Fruit fly (Drosophila melanogaster): ENCODE measurements around the gene cert.

Gene cert

dm6 chr3L:8295227-8295626, 5.6 kb upstream of the cert start, which contains the start of gene CG7201:
Gene CG7201 (minus strand): TSS chr3L:8295327.
- TF ChIP-seq CG11294 (GFP tag; IDR thresholded peaks at IDR 0.05) (no peak), Eip78C (GFP tag) (peak; percentile 25)

- TF ChIP-seq topi (GFP tag; optimal IDR thresholded peaks at IDR 0.05) (peak; percentile 29), CG6792 (GFP tag; optimal IDR thresholded peaks at IDR 0.05) (no peak), CG6854 (GFP tag; optimal IDR thresholded peaks at IDR 0.05) (no peak), Blimp-1 (GFP tag; optimal IDR thresholded peaks at IDR 0.05) (no peak), dsx (GFP tag; optimal IDR thresholded peaks at IDR 0.05; ENCODE audit: poor library complexity, severe bottlenecking) (no peak), fkh (GFP tag; optimal IDR thresholded peaks at IDR 0.05) (no peak), esn (GFP tag; optimal IDR thresholded peaks at IDR 0.05) (peak; percentile 28), CG9139 (GFP tag; optimal IDR thresholded peaks at IDR 0.05) (no peak), svp (GFP tag) (peak; percentile 70), lz (GFP tag; optimal IDR thresholded peaks at IDR 0.05) (peak; percentile 4), salr (GFP tag; optimal IDR thresholded peaks at IDR 0.05) (no peak), Hr4 (GFP tag; optimal IDR thresholded peaks at IDR 0.05) (no peak), CG31627 (GFP tag; optimal IDR thresholded peaks at IDR 0.05) (peak; percentile 2), Hr39 (GFP tag; optimal IDR thresholded peaks at IDR 0.05) (peak; percentile 20), Smox (GFP tag; optimal IDR thresholded peaks at IDR 0.05) (peak; percentile 14), CG11294 (GFP tag; IDR thresholded peaks at IDR 0.05) (no peak), Met (GFP tag; optimal IDR thresholded peaks at IDR 0.05) (peak; percentile 40)
Observed at dm6 chr3L:8288396-8288795, 1.3 kb downstream of the cert start.

dm6 chr3L:8286397-8286796, 3.3 kb downstream of the cert start:
- TF ChIP-seq CG15336 (GFP tag; IDR thresholded peaks at IDR 0.05) = peak; percentile 56
- peak; percentile 47; the same call in 1 of the 3 replicates for TF ChIP-seq eg (GFP tag; IDR thresholded peaks at IDR 0.05)
- TF ChIP-seq CG31627 (GFP tag; optimal IDR thresholded peaks at IDR 0.05) = no peak
- TF ChIP-seq CG8119 (GFP tag; IDR thresholded peaks at IDR 0.05) = peak; percentile 34; the same call in 1 of the 3 replicates
- TF ChIP-seq CG6276 (GFP tag; optimal IDR thresholded peaks at IDR 0.05) = peak; percentile 42

- no peak for TF ChIP-seq CG7368 (GFP tag; optimal IDR thresholded peaks at IDR 0.05)
- TF ChIP-seq CG16779 (tag; optimal IDR thresholded peaks at IDR 0.05) = no peak
- TF ChIP-seq CG10631 (GFP tag; optimal IDR thresholded peaks at IDR 0.05) = no peak
- TF ChIP-seq net (GFP tag; optimal IDR thresholded peaks at IDR 0.05) = no peak
- TF ChIP-seq CG8632 (GFP tag; optimal IDR thresholded peaks at IDR 0.05) = no peak
- TF ChIP-seq Eip78C (GFP tag) = no peak
Observed at dm6 chr3L:8285773-8286172, 3.9 kb downstream of the cert start.

- TF ChIP-seq CG6792 (GFP tag; optimal IDR thresholded peaks at IDR 0.05) = no peak
- no peak for TF ChIP-seq CG8632 (GFP tag; optimal IDR thresholded peaks at IDR 0.05)
- TF ChIP-seq Met (GFP tag; optimal IDR thresholded peaks at IDR 0.05) = no peak
- TF ChIP-seq eg (GFP tag; IDR thresholded peaks at IDR 0.05) = no peak
- TF ChIP-seq CG6163 (GFP tag; IDR thresholded peaks at IDR 0.05) = no peak
- no peak for TF ChIP-seq Eip93F (GFP tag; optimal IDR thresholded peaks at IDR 0.05)
- TF ChIP-seq CG15336 (GFP tag; IDR thresholded peaks at IDR 0.05) = no peak
- no peak for TF ChIP-seq Blimp-1 (GFP tag; optimal IDR thresholded peaks at IDR 0.05)
- no peak for TF ChIP-seq CG34406 (GFP tag; optimal IDR thresholded peaks at IDR 0.05)
- TF ChIP-seq CG10669 (GFP tag; optimal IDR thresholded peaks at IDR 0.05) = no peak
- no peak for TF ChIP-seq esn (GFP tag; optimal IDR thresholded peaks at IDR 0.05)
- TF ChIP-seq CG10631 (GFP tag; optimal IDR thresholded peaks at IDR 0.05) = no peak
- no peak for TF ChIP-seq CG8119 (GFP tag; IDR thresholded peaks at IDR 0.05)
- TF ChIP-seq dsx (GFP tag; optimal IDR thresholded peaks at IDR 0.05; ENCODE audit: poor library complexity, severe bottlenecking) = no peak
- no peak for TF ChIP-seq Hr4 (GFP tag; optimal IDR thresholded peaks at IDR 0.05)
Observed at dm6 chr3L:8285291-8285690, 4.4 kb downstream of the cert start.

dm6 chr3L:8284651-8285050, 5.0 kb downstream of the cert start:
- TF ChIP-seq fd59A (GFP tag; optimal IDR thresholded peaks at IDR 0.05) (peak; percentile 45), Eip93F (GFP tag; optimal IDR thresholded peaks at IDR 0.05) (no peak), acj6 (GFP tag; optimal IDR thresholded peaks at IDR 0.05) (peak; percentile 34), Lpt (GFP tag; optimal IDR thresholded peaks at IDR 0.05) (no peak), CG6854 (GFP tag; optimal IDR thresholded peaks at IDR 0.05) (no peak), fkh (GFP tag; optimal IDR thresholded peaks at IDR 0.05) (no peak), vri (GFP tag; optimal IDR thresholded peaks at IDR 0.05) (no peak), dac (GFP tag; optimal IDR thresholded peaks at IDR 0.05) (no peak), CG32006 (GFP tag; optimal IDR thresholded peaks at IDR 0.05) (peak; percentile 43), Hr38 (GFP tag; optimal IDR thresholded peaks at IDR 0.05) (no peak), Gug (GFP tag; IDR thresholded peaks at IDR 0.05) (no peak), esn (GFP tag; optimal IDR thresholded peaks at IDR 0.05) (peak; percentile 43), CG6276 (GFP tag; optimal IDR thresholded peaks at IDR 0.05) (no peak), pdm3 (GFP tag; optimal IDR thresholded peaks at IDR 0.05) (peak; percentile 42), Hr4 (GFP tag; optimal IDR thresholded peaks at IDR 0.05) (peak; percentile 23), CG4318 (GFP tag; optimal IDR thresholded peaks at IDR 0.05) (no peak), CG6792 (GFP tag; optimal IDR thresholded peaks at IDR 0.05) (peak; percentile 15), OdsH (GFP tag; optimal IDR thresholded peaks at IDR 0.05) (peak; percentile 40)

Measured in whole organism, prepupa.